Fruit fly (Drosophila melanogaster): ENCODE data around the gene CG17129.

Gene CG17129

DNA sequence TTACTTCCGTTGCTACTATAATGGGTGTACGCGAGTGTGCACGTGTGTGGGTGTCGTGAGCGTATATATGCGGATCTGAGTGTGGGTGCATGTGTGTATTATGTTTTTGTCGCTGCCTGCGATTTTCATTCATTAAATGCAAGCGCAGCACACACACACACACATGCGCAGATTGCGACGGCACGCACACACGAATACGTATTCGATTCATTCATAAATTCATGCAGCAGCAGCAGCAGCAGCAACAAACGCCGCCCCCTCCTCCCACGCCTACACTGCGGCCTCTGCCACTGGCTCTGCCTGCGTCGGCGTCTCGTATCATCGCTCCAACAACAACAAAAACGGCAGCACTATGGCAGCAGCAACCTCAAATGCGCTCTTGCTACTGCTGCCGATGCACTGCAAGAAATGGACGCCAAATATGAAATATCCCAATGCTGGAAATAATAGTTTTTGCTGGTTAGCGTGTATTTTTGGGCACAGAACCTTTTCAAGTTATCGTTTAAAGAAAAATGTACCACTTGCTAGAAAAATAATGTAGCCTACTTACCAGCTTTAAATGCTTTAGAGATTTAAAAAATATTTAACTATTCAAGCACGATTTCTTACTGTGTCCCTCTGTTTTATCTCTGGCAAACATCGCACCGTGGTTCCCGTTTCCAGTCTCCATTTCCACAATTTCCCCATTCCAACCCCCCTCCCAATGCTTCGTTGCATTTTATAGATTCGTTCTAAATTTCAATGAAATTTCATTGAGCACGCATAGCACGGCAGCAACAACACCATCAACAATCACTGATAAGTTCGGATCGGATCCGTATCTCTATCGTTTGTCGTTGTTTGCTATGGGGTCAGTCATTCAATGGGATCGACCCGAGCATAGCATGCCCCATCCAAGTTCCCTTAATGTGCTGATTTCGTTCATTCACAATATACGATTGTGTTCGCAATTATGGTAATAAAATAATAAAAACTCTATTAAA lies 46.6 kb downstream of the CG17129 start (continued):
- TF ChIP-seq vnd (GFP tag; IDR thresholded peaks at IDR 0.05; ENCODE audit: partially characterized antibody) (no peak), trem (tag; optimal IDR thresholded peaks at IDR 0.05) (peak; percentile 77), CG4854 (GFP tag; optimal IDR thresholded peaks at IDR 0.05) (peak; percentile 44), CG10979 (tag; optimal IDR thresholded peaks at IDR 0.05) (peak; percentile 93), CG17802 (tag; optimal IDR thresholded peaks at IDR 0.05) (peak; percentile 63), dm (GFP tag; optimal IDR thresholded peaks at IDR 0.05) (peak; percentile 70), ATbp (GFP tag; optimal IDR thresholded peaks at IDR 0.05) (peak; percentile 90), CG14441 (GFP tag; IDR thresholded peaks at IDR 0.05) (peak; percentile 73), CG30431 (GFP tag; optimal IDR thresholded peaks at IDR 0.05) (peak; percentile 89), ssp (GFP tag; IDR thresholded peaks at IDR 0.05) (peak; percentile 76), Gsc (GFP tag; IDR thresholded peaks at IDR 0.05) (no peak; the same call in 1 of the 2 replicates), CG1647 (GFP tag; optimal IDR thresholded peaks at IDR 0.05) (peak; percentile 64), CG3838 (GFP tag; optimal IDR thresholded peaks at IDR 0.05) (peak; percentile 32), CG15269 (tag; optimal IDR thresholded peaks at IDR 0.05) (peak; percentile 72), CG4404 (GFP tag; IDR thresholded peaks at IDR 0.05) (peak; percentile 67), CG32767 (GFP tag; IDR thresholded peaks at IDR 0.05) (peak; percentile 77), CG5245 (GFP tag; optimal IDR thresholded peaks at IDR 0.05) (peak; percentile 70), CG2202 (tag; optimal IDR thresholded peaks at IDR 0.05) (peak; percentile 86), tll (GFP tag; optimal IDR thresholded peaks at IDR 0.05) (no peak), CG6272 (GFP tag; IDR thresholded peaks at IDR 0.05) (peak; percentile 77), ci (GFP tag; IDR thresholded peaks at IDR 0.05) (peak; percentile 95), CG8765 (GFP tag; IDR thresholded peaks at IDR 0.05) (peak; percentile 57; the same call in 1 of the 2 replicates), crc (GFP tag; optimal IDR thresholded peaks at IDR 0.05) (no peak), cas (GFP tag; IDR thresholded peaks at IDR 0.05) (no peak), Hr39 (optimal IDR thresholded peaks at IDR 0.05) (no peak), br (optimal IDR thresholded peaks at IDR 0.05) (no peak), hth (optimal IDR thresholded peaks at IDR 0.05) (no peak), lov (optimal IDR thresholded peaks at IDR 0.05) (no peak), lov (GFP tag; IDR thresholded peaks at IDR 0.05) (peak; percentile 49; the same call in 1 of the 3 replicates), tio (GFP tag; optimal IDR thresholded peaks at IDR 0.05) (peak; percentile 84), CG30403 (GFP tag; optimal IDR thresholded peaks at IDR 0.05) (peak; percentile 85), luna (GFP tag; optimal IDR thresholded peaks at IDR 0.05) (no peak), CG33557 (GFP tag; optimal IDR thresholded peaks at IDR 0.05) (peak; percentile 83), kni (GFP tag; optimal IDR thresholded peaks at IDR 0.05) (peak; percentile 72), sob (GFP tag; IDR thresholded peaks at IDR 0.05) (peak; percentile 67; the same call in 1 of the 2 replicates), CG2129 (GFP tag; IDR thresholded peaks at IDR 0.05; ENCODE audit: partially characterized antibody) (no peak), emc (GFP tag; optimal IDR thresholded peaks at IDR 0.05) (no peak), lab (GFP tag; optimal IDR thresholded peaks at IDR 0.05) (peak; percentile 80), fd64A (GFP tag; optimal IDR thresholded peaks at IDR 0.05) (peak; percentile 41), CG15514 (GFP tag; optimal IDR thresholded peaks at IDR 0.05) (peak; percentile 34), abd-A (tag; optimal IDR thresholded peaks at IDR 0.05) (no peak), otp (GFP tag; IDR thresholded peaks at IDR 0.05) (peak; percentile 93), Dll (GFP tag; IDR thresholded peaks at IDR 0.05; ENCODE audit: partially characterized antibody) (no peak), zen (tag; optimal IDR thresholded peaks at IDR 0.05) (peak; percentile 15), cato (GFP tag; optimal IDR thresholded peaks at IDR 0.05; ENCODE audit: borderline replicate concordance) (peak; percentile 85), phol (tag; optimal IDR thresholded peaks at IDR 0.05) (peak; percentile 91), CG3163 (GFP tag; optimal IDR thresholded peaks at IDR 0.05) (peak; percentile 56), Hsf (GFP tag; optimal IDR thresholded peaks at IDR 0.05) (peak; percentile 87), Neu2 (GFP tag; optimal IDR thresholded peaks at IDR 0.05; ENCODE audit: borderline replicate concordance) (no peak)
